Worm (Caenorhabditis elegans) whole organism, young adult: ENCODE results near the gene E02H1.6.

Experiments used
- B0261.1 ChIP-seq: sonication (generic microtip); optimal IDR thresholded peaks from 2 replicates; lab custom pipeline; 2016; ENCODE audit warnings: mild to moderate bottlenecking, missing genetic modification characterization, moderate library complexity, missing compliant biosample characterization
- B0336.3 ChIP-seq: fragments of 200-800 bp; sonication (Bioruptor generic); IDR thresholded peaks from 2 replicates; pipeline ENCODE4 v1.3.6; 2022; ENCODE audit warnings: missing genetic modification characterization, missing compliant biosample characterization
- F22D6.2 ChIP-seq: sonication (generic microtip); optimal IDR thresholded peaks from 2 replicates; lab custom pipeline; 2016; ENCODE audit warnings: mild to moderate bottlenecking, missing genetic modification characterization, missing compliant biosample characterization
- F23B12.7 ChIP-seq: sonication (generic microtip); optimal IDR thresholded peaks from 2 replicates; lab custom pipeline; 2017; ENCODE audit warnings: missing genetic modification characterization, mild to moderate bottlenecking, missing compliant biosample characterization, antibody characterized with exemption, moderate library complexity; ENCODE audit not compliant: insufficient read depth
- F52B5.7 ChIP-seq: sonication (generic microtip); optimal IDR thresholded peaks from 2 replicates; lab custom pipeline; 2016; ENCODE audit warnings: mild to moderate bottlenecking, missing genetic modification characterization, missing compliant biosample characterization
- K11D2.4 ChIP-seq: fragments of 200-800 bp; sonication (Bioruptor generic); IDR thresholded peaks from 2 replicates; pipeline ENCODE4 v1.3.6; 2022; ENCODE audit warnings: missing genetic modification reagents, missing genetic modification characterization, missing compliant biosample characterization
- Y53F4B.3 ChIP-seq: fragments of 200-800 bp; sonication (Bioruptor generic); IDR thresholded peaks from 2 replicates; pipeline ENCODE4 v1.3.6; 2022; ENCODE audit warnings: missing genetic modification reagents, missing genetic modification characterization, missing compliant biosample characterization
- Y56A3A.18 ChIP-seq: fragments of 200-800 bp; sonication (Bioruptor generic); IDR thresholded peaks from 2 replicates; pipeline ENCODE4 v1.3.6; 2022; ENCODE audit warnings: missing genetic modification reagents, missing genetic modification characterization, missing compliant biosample characterization
- atf-7 ChIP-seq: sonication (generic microtip); optimal IDR thresholded peaks from 2 replicates; lab custom pipeline; 2017; ENCODE audit warnings: mild to moderate bottlenecking, missing genetic modification characterization, missing compliant biosample characterization
- attf-3 ChIP-seq: fragments of 200-800 bp; sonication (Bioruptor generic); conservative IDR thresholded peaks from 2 replicates; pipeline ENCODE4 v1.3.6; 2022; ENCODE audit warnings: missing genetic modification reagents, missing genetic modification characterization, missing compliant biosample characterization
- bed-2 ChIP-seq: fragments of 200-800 bp; sonication (Bioruptor generic); IDR thresholded peaks from 2 replicates; pipeline ENCODE4 v1.3.6; 2022; ENCODE audit warnings: missing genetic modification reagents, missing genetic modification characterization, missing compliant biosample characterization
- cebp-1 ChIP-seq, 2 experiments: fragments of 200-800 bp in 1 of 2; sonication (Bioruptor generic) in 1 of 2; sonication (generic microtip) in 1 of 2; IDR thresholded peaks in 1 of 2; optimal IDR thresholded peaks in 1 of 2; 2 replicates each; pipeline versions ENCODE4 v1.3.6 to Lab custom; 2017 to 2022; ENCODE audit warnings: missing compliant biosample characterization in 2 of 2, missing genetic modification characterization in 2 of 2, mild to moderate bottlenecking in 1 of 2, missing genetic modification reagents in 1 of 2, moderate library complexity in 1 of 2
- cebp-2 ChIP-seq: fragments of 200-800 bp; sonication (Bioruptor generic); IDR thresholded peaks from 2 replicates; pipeline ENCODE4 v1.3.6; 2022; ENCODE audit warnings: missing genetic modification characterization, missing compliant biosample characterization
- chd-7 ChIP-seq: sonication (generic microtip); optimal IDR thresholded peaks from 2 replicates; lab custom pipeline; 2016; ENCODE audit warnings: mild to moderate bottlenecking, missing genetic modification characterization, moderate library complexity, missing compliant biosample characterization
- die-1 ChIP-seq: sonication (generic microtip); optimal IDR thresholded peaks from 2 replicates; lab custom pipeline; 2016; ENCODE audit warnings: missing genotype, mild to moderate bottlenecking, missing genetic modification characterization, missing compliant biosample characterization
- dox-1 ChIP-seq: fragments of 200-800 bp; sonication (Bioruptor generic); IDR thresholded peaks from 2 replicates; pipeline ENCODE4 v1.3.6; 2022; ENCODE audit warnings: missing genetic modification reagents, missing genetic modification characterization, missing compliant biosample characterization
- egl-44 ChIP-seq: fragments of 200-800 bp; sonication (Bioruptor generic); IDR thresholded peaks from 2 replicates; pipeline ENCODE4 v1.3.6; 2022; ENCODE audit warnings: missing genetic modification reagents, missing genetic modification characterization, missing compliant biosample characterization
- ets-4 ChIP-seq: fragments of 200-800 bp; sonication (Bioruptor generic); optimal IDR thresholded peaks from 2 replicates; lab custom pipeline; 2018; ENCODE audit warnings: mild to moderate bottlenecking, missing genetic modification characterization, missing compliant biosample characterization
- gei-17 ChIP-seq: fragments of 200-800 bp; sonication (Bioruptor generic); optimal IDR thresholded peaks from 2 replicates; lab custom pipeline; 2018; ENCODE audit warnings: mild to moderate bottlenecking, missing genetic modification characterization, missing compliant biosample characterization
- him-1 ChIP-seq: sonication (generic microtip); optimal IDR thresholded peaks from 2 replicates; lab custom pipeline; 2016; ENCODE audit warnings: missing genotype, missing genetic modification reagents, missing genetic modification characterization, missing compliant biosample characterization
- hmg-1.2 ChIP-seq: fragments of 200-800 bp; sonication (Bioruptor generic); IDR thresholded peaks from 2 replicates; pipeline ENCODE4 v1.3.6; 2022; ENCODE audit warnings: missing genetic modification reagents, missing genetic modification characterization, missing compliant biosample characterization
- let-526 ChIP-seq: fragments of 200-800 bp; sonication (Bioruptor generic); IDR thresholded peaks from 2 replicates; pipeline ENCODE4 v1.3.6; 2022; ENCODE audit warnings: missing genetic modification reagents, missing genetic modification characterization, missing compliant biosample characterization
- lin-26 ChIP-seq: fragments of 200-800 bp; sonication (Bioruptor generic); IDR thresholded peaks from 2 replicates; pipeline ENCODE4 v1.3.6; 2022; ENCODE audit warnings: missing genetic modification reagents, missing genetic modification characterization, missing compliant biosample characterization
- lin-35 ChIP-seq, 3 experiments: fragments of 150-350 bp in 2 of 3; sonication (generic microtip) in 1 of 3; optimal IDR thresholded peaks; 2 replicates each; lab custom pipeline; 2014 to 2018; ENCODE audit warnings: missing biosample characterization in 3 of 3, missing genetic modification characterization in 3 of 3, missing genetic modification reagents in 3 of 3
- lin-54 ChIP-seq: fragments of 200-800 bp; sonication (Bioruptor generic); optimal IDR thresholded peaks from 2 replicates; lab custom pipeline; 2018; ENCODE audit warnings: mild to moderate bottlenecking, missing genetic modification characterization, missing compliant biosample characterization
- nhr-120 ChIP-seq: fragments of 200-800 bp; sonication (Bioruptor generic); IDR thresholded peaks from 2 replicates; pipeline ENCODE4 v1.3.6; 2022; ENCODE audit warnings: missing genetic modification characterization, missing compliant biosample characterization
- nhr-80 ChIP-seq: sonication (generic microtip); optimal IDR thresholded peaks from 2 replicates; lab custom pipeline; 2016; ENCODE audit warnings: missing genetic modification characterization, missing compliant biosample characterization
- nhr-90 ChIP-seq: sonication (generic microtip); optimal IDR thresholded peaks from 2 replicates; lab custom pipeline; 2016; ENCODE audit warnings: missing genotype, mild to moderate bottlenecking, missing genetic modification characterization, missing compliant biosample characterization
- pbrm-1 ChIP-seq: fragments of 200-800 bp; sonication (Bioruptor generic); IDR thresholded peaks from 2 replicates; pipeline ENCODE4 v1.3.6; 2022; ENCODE audit warnings: missing genetic modification reagents, missing genetic modification characterization, missing compliant biosample characterization
- pha-4 ChIP-seq: fragments of 150-350 bp; sonication (generic microtip); optimal IDR thresholded peaks from 2 replicates; lab custom pipeline; 2014; ENCODE audit warnings: missing biosample characterization, missing genetic modification reagents, missing genetic modification characterization
- snpc-1.3 ChIP-seq: sonication (generic microtip); optimal IDR thresholded peaks from 2 replicates; lab custom pipeline; 2017; ENCODE audit warnings: missing genetic modification characterization, mild to moderate bottlenecking, missing compliant biosample characterization, antibody characterized with exemption, moderate library complexity, missing genotype, missing genetic modification reagents; ENCODE audit not compliant: insufficient read depth
- tbp1 ChIP-seq: fragments of 200-800 bp; sonication (Bioruptor generic); optimal IDR thresholded peaks from 2 replicates; lab custom pipeline; 2018; ENCODE audit warnings: mild to moderate bottlenecking, missing genetic modification characterization, missing compliant biosample characterization
- tbx-9 ChIP-seq: sonication (generic microtip); optimal IDR thresholded peaks from 2 replicates; lab custom pipeline; 2016; ENCODE audit warnings: borderline replicate concordance, missing genetic modification characterization, inconsistent platforms, missing compliant biosample characterization
- tlf-1 ChIP-seq: fragments of 200-800 bp; sonication (Bioruptor generic); optimal IDR thresholded peaks from 2 replicates; lab custom pipeline; 2018; ENCODE audit warnings: mild to moderate bottlenecking, missing genetic modification characterization, missing compliant biosample characterization
- unc-62 ChIP-seq: fragments of 150-350 bp; optimal IDR thresholded peaks from 2 replicates; lab custom pipeline; 2014; ENCODE audit warnings: missing biosample characterization, missing genetic modification reagents, missing genetic modification characterization
- zim-3 ChIP-seq: sonication (generic microtip); optimal IDR thresholded peaks from 2 replicates; lab custom pipeline; 2017; ENCODE audit warnings: mild to moderate bottlenecking, missing genetic modification characterization, moderate library complexity, missing compliant biosample characterization
- ztf-26 ChIP-seq: sonication (generic microtip); optimal IDR thresholded peaks from 2 replicates; lab custom pipeline; 2017; ENCODE audit warnings: missing genetic modification characterization, missing compliant biosample characterization

E02H1.6 gene

DNA sequence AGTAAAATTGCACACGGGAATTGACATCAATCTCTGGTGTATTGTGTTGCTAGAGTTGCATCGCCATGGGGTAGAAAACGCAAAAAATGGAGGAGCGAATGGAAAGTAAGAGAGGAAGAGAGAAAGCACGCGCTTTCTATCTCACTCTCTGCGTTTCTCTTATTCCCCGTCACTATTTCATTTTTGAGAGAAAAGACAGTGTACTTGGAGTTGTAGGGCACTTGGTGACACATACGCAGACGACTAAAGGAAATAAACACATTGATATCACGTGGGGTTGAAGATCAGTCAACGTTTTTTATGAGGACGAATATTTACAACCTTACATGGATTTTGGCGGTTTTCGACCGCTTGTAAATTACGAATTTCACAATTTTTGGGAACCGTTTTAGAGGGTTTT, 6.9 kb downstream of the E02H1.6 start (continued):
- TF ChIP-seq let-526 (peak; percentile 93), F22D6.2 (tag; lab: Kevin White, UChicago) (peak; percentile 85), K11D2.4 (GFP tag; lab: Robert Waterston, UW) (peak; percentile 90), nhr-80 (tag; lab: Kevin White, UChicago) (peak; percentile 97), nhr-120 (GFP tag; lab: Robert Waterston, UW) (no peak), Y56A3A.18 (GFP tag; lab: Robert Waterston, UW) (0 out of 2 replicates have a peak, but pooled peaks have one; percentile 52), Y53F4B.3 (GFP tag; lab: Robert Waterston, UW) (no peak), F52B5.7 (no peak), pbrm-1 (GFP tag; lab: Robert Waterston, UW) (peak; percentile 66), F23B12.7 (tag; lab: Kevin White, UChicago) (peak; percentile 74), hmg-1.2 (GFP tag; lab: Robert Waterston, UW) (peak; percentile 83), die-1 (tag; lab: Kevin White, UChicago) (peak; percentile 23), gei-17 (GFP tag; lab: Kevin White, UChicago) (peak; percentile 54), dox-1 (GFP tag; lab: Robert Waterston, UW) (peak; percentile 84), cebp-2 (GFP tag; lab: Robert Waterston, UW) (no peak), attf-3 (peak; percentile 47; the same call in 1 of the 2 replicates), snpc-1.3 (peak; percentile 12), zim-3 (tag; lab: Kevin White, UChicago) (no peak), lin-54 (GFP tag; lab: Kevin White, UChicago) (peak; percentile 69), him-1 (tag; lab: Kevin White, UChicago) (no peak), nhr-90 (tag; lab: Kevin White, UChicago) (peak; percentile 57), B0336.3 (peak; percentile 89), egl-44 (GFP tag; lab: Robert Waterston, UW) (peak; percentile 76; the same call in 1 of the 2 replicates), lin-26 (GFP tag; lab: Robert Waterston, UW) (peak; percentile 21; the same call in 1 of the 2 replicates), B0261.1 (tag; lab: Kevin White, UChicago) (no peak), lin-35 (GFP tag; optimal IDR thresholded peaks at IDR 0.05; lab: Kevin White, UChicago) (peak in 1 of 3 experiments; percentile 63), pha-4 (tag; lab: Kevin White, UChicago) (peak; percentile 58), chd-7 (peak; percentile 92), bed-2 (GFP tag; lab: Robert Waterston, UW) (no peak), unc-62 (GFP tag; lab: Kevin White, UChicago) (peak; percentile 59), tlf-1 (peak; percentile 75), atf-7 (peak; percentile 89), ztf-26 (tag; lab: Kevin White, UChicago) (peak; percentile 80)

DNA sequence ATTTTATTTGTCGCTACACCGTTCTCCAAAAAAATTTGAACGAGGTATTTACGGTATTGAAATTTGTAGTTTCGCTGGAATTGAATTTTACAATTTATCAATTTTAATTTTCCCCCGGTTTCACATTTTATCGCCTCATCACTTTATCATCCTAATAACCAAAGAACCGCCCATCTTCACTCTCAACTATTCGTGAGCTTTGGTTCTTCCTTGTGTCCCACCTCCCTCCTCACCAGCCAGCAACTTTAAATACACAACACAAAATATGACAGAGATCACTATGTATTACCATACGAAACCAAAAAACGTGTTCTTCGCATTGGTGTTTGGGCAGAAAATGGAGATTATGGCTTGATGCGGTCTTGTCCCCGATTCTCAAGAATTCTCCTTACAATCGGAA, 7.6 kb downstream of the E02H1.6 start:
- TF ChIP-seq tbp1 (GFP tag; lab: Kevin White, UChicago) (peak; percentile 11), tbx-9 (tag; lab: Kevin White, UChicago) (no peak), die-1 (tag; lab: Kevin White, UChicago) (no peak), cebp-1 (GFP tag; IDR thresholded peaks at IDR 0.05; lab: Robert Waterston, UW) (no peak), cebp-1 (tag; optimal IDR thresholded peaks at IDR 0.05; lab: Kevin White, UChicago) (no peak), ets-4 (GFP tag; lab: Kevin White, UChicago) (no peak)
